Worm (Caenorhabditis elegans): ENCODE measurements around the gene F01E11.3.
A peak's percentile ranks its signal among the peaks of the same experiment; 100 is the strongest.

Gene F01E11.3

DNA sequence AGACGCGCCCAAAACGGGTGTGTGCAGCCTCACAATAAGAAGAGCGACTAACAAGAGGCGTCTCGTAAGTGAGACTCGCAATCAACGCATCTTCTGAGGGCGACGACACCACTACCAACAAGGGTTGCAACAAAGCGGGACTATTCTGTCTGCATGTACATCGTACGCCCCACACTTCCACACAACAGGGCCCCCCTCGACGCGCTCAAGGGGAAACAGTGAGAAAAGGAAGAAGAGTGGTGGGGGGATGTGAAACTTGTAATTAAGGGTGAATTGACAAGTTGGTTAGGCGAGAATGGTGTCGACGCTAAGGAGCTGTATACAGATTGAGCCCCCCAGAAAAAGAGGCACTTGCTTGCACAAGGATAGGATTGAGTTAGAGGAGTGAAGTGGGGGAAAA, 13.8 kb upstream of the F01E11.3 start:
- TF ChIP-seq npax-4 (tag; optimal IDR thresholded peaks at IDR 0.05) (no peak), ztf-16 (tag; optimal IDR thresholded peaks at IDR 0.05) (no peak), hlh-15 (tag; optimal IDR thresholded peaks at IDR 0.05) (no peak), dmd-4 (tag; optimal IDR thresholded peaks at IDR 0.05; ENCODE audit: borderline replicate concordance) (no peak), sox-2 (GFP tag; IDR thresholded peaks at IDR 0.05) (no peak), pha-2 (tag; optimal IDR thresholded peaks at IDR 0.05) (no peak), eyg-1 (tag; optimal IDR thresholded peaks at IDR 0.05) (no peak), ceh-31 (tag; optimal IDR thresholded peaks at IDR 0.05) (peak; percentile 61), K09A11.1 (tag; optimal IDR thresholded peaks at IDR 0.05; ENCODE audit: insufficient read depth) (no peak), nhr-11 (tag; optimal IDR thresholded peaks at IDR 0.05) (no peak), pag-3 (tag; optimal IDR thresholded peaks at IDR 0.05; ENCODE audit: borderline replicate concordance) (no peak), fkh-6 (tag; optimal IDR thresholded peaks at IDR 0.05) (no peak), hlh-6 (tag; optimal IDR thresholded peaks at IDR 0.05) (peak; percentile 8), hlh-8 (tag; optimal IDR thresholded peaks at IDR 0.05) (no peak), unc-42 (tag; optimal IDR thresholded peaks at IDR 0.05) (peak; percentile 10), lim-6 (tag; optimal IDR thresholded peaks at IDR 0.05) (no peak), ref-2 (tag; optimal IDR thresholded peaks at IDR 0.05) (peak; percentile 31), mec-3 (tag; optimal IDR thresholded peaks at IDR 0.05; ENCODE audit: borderline replicate concordance) (no peak), sox-4 (tag; optimal IDR thresholded peaks at IDR 0.05) (peak; percentile 18), T23F11.4 (GFP tag; optimal IDR thresholded peaks at IDR 0.05) (no peak), C08G9.2 (tag; optimal IDR thresholded peaks at IDR 0.05) (no peak), pqm-1 (tag; optimal IDR thresholded peaks at IDR 0.05) (no peak)

DNA sequence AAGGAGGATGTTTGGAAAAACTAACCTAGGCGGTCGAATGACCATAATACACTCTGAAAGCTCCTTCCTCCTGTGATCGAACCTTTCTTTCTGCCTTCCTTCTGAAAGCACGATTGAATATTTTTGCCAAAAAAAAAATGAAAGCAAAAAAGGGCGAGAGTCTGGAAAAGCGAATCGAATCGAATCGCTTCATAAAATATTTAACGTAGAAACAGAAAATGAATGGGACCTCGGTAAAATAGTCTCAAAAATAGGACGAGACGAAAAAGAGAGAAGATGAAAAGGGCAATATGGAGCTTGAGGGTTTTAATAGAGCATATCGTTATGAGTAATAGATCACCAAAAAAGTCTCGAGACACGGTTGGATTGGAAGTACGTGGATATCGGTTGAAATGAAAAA, 10.9 kb upstream of the F01E11.3 start, which contains the start of gene inx-1:
Gene inx-1 (minus strand): TSS at position 101 of the 400 bp plus-strand sequence.
- TF ChIP-seq sox-4 (tag; optimal IDR thresholded peaks at IDR 0.05) (no peak), odd-2 (tag; optimal IDR thresholded peaks at IDR 0.05) (no peak), lin-11 (tag; optimal IDR thresholded peaks at IDR 0.05) (no peak), ztf-16 (tag; optimal IDR thresholded peaks at IDR 0.05) (no peak), ttx-3 (tag; optimal IDR thresholded peaks at IDR 0.05) (no peak), hlh-13 (GFP tag; optimal IDR thresholded peaks at IDR 0.05) (no peak), pros-1 (tag; optimal IDR thresholded peaks at IDR 0.05) (no peak), gmeb-2 (tag; optimal IDR thresholded peaks at IDR 0.05) (no peak), F13H6.1 (tag; optimal IDR thresholded peaks at IDR 0.05) (no peak)

ce11 chrX:6958914-6959313, 8.2 kb upstream of the F01E11.3 start:
- TF ChIP-seq che-1 (tag; optimal IDR thresholded peaks at IDR 0.05) (no peak), ceh-30 (tag; optimal IDR thresholded peaks at IDR 0.05) (no peak), ets-4 (tag; optimal IDR thresholded peaks at IDR 0.05) (no peak), ttx-3 (tag; optimal IDR thresholded peaks at IDR 0.05) (no peak), unc-3 (GFP tag; conservative IDR thresholded peaks at IDR 0.05) (no peak), unc-3 (tag; optimal IDR thresholded peaks at IDR 0.05) (no peak)

- TF ChIP-seq ets-4 (tag; optimal IDR thresholded peaks at IDR 0.05) (no peak), gmeb-2 (tag; optimal IDR thresholded peaks at IDR 0.05) (no peak), hlh-6 (tag; optimal IDR thresholded peaks at IDR 0.05) (no peak), unc-55 (GFP tag; optimal IDR thresholded peaks at IDR 0.05) (peak; percentile 83), ceh-31 (tag; optimal IDR thresholded peaks at IDR 0.05) (no peak), ceh-18 (tag; optimal IDR thresholded peaks at IDR 0.05) (peak; percentile 36), ceh-34 (tag; optimal IDR thresholded peaks at IDR 0.05) (no peak)
Measured at ce11 chrX:6959534-6959933, 7.6 kb upstream of the F01E11.3 start.
